Fruit fly (Drosophila melanogaster) whole organism, prepupa: ENCODE measurements around the gene Gdap1.
A peak's percentile ranks its signal among the peaks of the same experiment; 100 is the strongest.

Experiments
- Blimp-1 ChIP-seq: fragments of 200-800 bp; sonication (Bioruptor generic); optimal IDR thresholded peaks from 3 replicates; lab custom pipeline; 2017; ENCODE audit warnings: missing biosample characterization, missing genetic modification characterization, mild to moderate bottlenecking, moderate library complexity, missing genetic modification reagents
- CG10631 ChIP-seq: fragments of 200-800 bp; sonication (Bioruptor generic); optimal IDR thresholded peaks from 2 replicates; lab custom pipeline; 2016; ENCODE audit warnings: missing biosample characterization, missing genetic modification characterization
- CG10669 ChIP-seq: fragments of 200-800 bp; sonication (Bioruptor generic); optimal IDR thresholded peaks from 3 replicates; lab custom pipeline; 2018; ENCODE audit warnings: missing biosample characterization, mild to moderate bottlenecking, missing genetic modification characterization, moderate library complexity
- CG11294 ChIP-seq: fragments of 200-800 bp; sonication (Bioruptor generic); IDR thresholded peaks from 2 replicates; pipeline ENCODE4 v1.3.6; 2022; ENCODE audit warnings: missing biosample characterization, missing genetic modification characterization
- CG11902 ChIP-seq: fragments of 200-800 bp; sonication (Bioruptor generic); optimal IDR thresholded peaks from 3 replicates; lab custom pipeline; 2016; ENCODE audit warnings: missing biosample characterization, missing genetic modification characterization
- CG15336 ChIP-seq: fragments of 200-800 bp; sonication (Bioruptor generic); IDR thresholded peaks from 2 replicates; pipeline ENCODE4 v1.3.6; 2022; ENCODE audit warnings: missing biosample characterization, missing genetic modification characterization
- CG16779 ChIP-seq: fragments of 200-800 bp; sonication (Bioruptor generic); optimal IDR thresholded peaks from 3 replicates; lab custom pipeline; 2017; ENCODE audit warnings: missing biosample characterization, mild to moderate bottlenecking, missing genetic modification characterization
- CG3032 ChIP-seq: fragments of 200-800 bp; optimal IDR thresholded peaks from 2 replicates; lab custom pipeline; 2019; ENCODE audit warnings: missing biosample characterization, mild to moderate bottlenecking, missing genetic modification characterization, moderate library complexity
- CG32006 ChIP-seq: fragments of 200-800 bp; sonication (Bioruptor generic); optimal IDR thresholded peaks from 3 replicates; lab custom pipeline; 2017; ENCODE audit warnings: missing biosample characterization, mild to moderate bottlenecking, missing genetic modification characterization
- CG34406 ChIP-seq: fragments of 200-800 bp; sonication (Bioruptor generic); optimal IDR thresholded peaks from 3 replicates; lab custom pipeline; 2016; ENCODE audit warnings: missing biosample characterization, missing genetic modification characterization
- CG3919 ChIP-seq: fragments of 200-800 bp; sonication (Bioruptor generic); optimal IDR thresholded peaks from 3 replicates; lab custom pipeline; 2016; ENCODE audit warnings: missing biosample characterization, missing genetic modification characterization
- CG4318 ChIP-seq: fragments of 200-800 bp; sonication (Bioruptor generic); optimal IDR thresholded peaks from 3 replicates; lab custom pipeline; 2017; ENCODE audit warnings: missing biosample characterization, mild to moderate bottlenecking, missing genetic modification characterization
- CG6276 ChIP-seq: fragments of 200-800 bp; sonication (Bioruptor generic); optimal IDR thresholded peaks from 2 replicates; lab custom pipeline; 2017; ENCODE audit warnings: missing biosample characterization, mild to moderate bottlenecking, missing genetic modification characterization
- CG6792 ChIP-seq: fragments of 200-800 bp; sonication (Bioruptor generic); optimal IDR thresholded peaks from 3 replicates; lab custom pipeline; 2016; ENCODE audit warnings: missing biosample characterization, missing genetic modification characterization
- CG6808 ChIP-seq: fragments of 200-800 bp; sonication (Bioruptor generic); optimal IDR thresholded peaks from 3 replicates; lab custom pipeline; 2017; ENCODE audit warnings: missing biosample characterization, missing genetic modification characterization, mild to moderate bottlenecking, moderate library complexity, missing genetic modification reagents
- CG6854 ChIP-seq: fragments of 200-800 bp; sonication (Bioruptor generic); optimal IDR thresholded peaks from 2 replicates; lab custom pipeline; 2017; ENCODE audit warnings: missing biosample characterization, mild to moderate bottlenecking, missing genetic modification characterization
- CG7368 ChIP-seq: fragments of 200-800 bp; sonication (Bioruptor generic); optimal IDR thresholded peaks from 3 replicates; lab custom pipeline; 2016; ENCODE audit warnings: missing biosample characterization, missing genetic modification characterization
- CG8119 ChIP-seq: fragments of 200-800 bp; sonication (Bioruptor generic); IDR thresholded peaks from 3 replicates; pipeline ENCODE4 v1.3.6; 2022; ENCODE audit warnings: missing biosample characterization, missing genetic modification characterization
- CG8319 ChIP-seq: fragments of 200-800 bp; sonication (Bioruptor generic); optimal IDR thresholded peaks from 3 replicates; lab custom pipeline; 2016; ENCODE audit warnings: missing biosample characterization, missing genetic modification characterization
- CG9139 ChIP-seq: fragments of 200-800 bp; sonication (Bioruptor generic); optimal IDR thresholded peaks from 3 replicates; lab custom pipeline; 2017; ENCODE audit warnings: missing biosample characterization, mild to moderate bottlenecking, missing genetic modification characterization
- Eip75B ChIP-seq: fragments of 200-800 bp; sonication (Bioruptor generic); optimal IDR thresholded peaks from 3 replicates; lab custom pipeline; 2016; ENCODE audit warnings: missing biosample characterization, missing genetic modification characterization
- Eip78C ChIP-seq: fragments of 200-800 bp; sonication (Bioruptor generic); peaks from one replicate; lab custom pipeline; 2016; ENCODE audit warnings: missing biosample characterization, missing genetic modification characterization
- Ets21C ChIP-seq: fragments of 200-800 bp; sonication (Bioruptor generic); optimal IDR thresholded peaks from 3 replicates; lab custom pipeline; 2016; ENCODE audit warnings: missing biosample characterization, missing genetic modification characterization
- Ets96B ChIP-seq: fragments of 200-800 bp; optimal IDR thresholded peaks from 2 replicates; lab custom pipeline; 2019; ENCODE audit warnings: missing biosample characterization, mild to moderate bottlenecking, missing genetic modification characterization, moderate library complexity
- Lpt ChIP-seq: fragments of 200-800 bp; sonication (Bioruptor generic); optimal IDR thresholded peaks from 3 replicates; lab custom pipeline; 2016; ENCODE audit warnings: missing biosample characterization, missing genetic modification characterization
- Met ChIP-seq: fragments of 200-800 bp; sonication (Bioruptor generic); optimal IDR thresholded peaks from 3 replicates; lab custom pipeline; 2016; ENCODE audit warnings: missing biosample characterization, missing genetic modification characterization
- OdsH ChIP-seq: fragments of 200-800 bp; sonication (Bioruptor generic); optimal IDR thresholded peaks from 3 replicates; lab custom pipeline; 2016; ENCODE audit warnings: missing biosample characterization, missing genetic modification characterization
- Smox ChIP-seq: fragments of 200-800 bp; sonication (Bioruptor generic); optimal IDR thresholded peaks from 3 replicates; lab custom pipeline; 2016; ENCODE audit warnings: missing biosample characterization, missing genetic modification characterization
- Sox102F ChIP-seq: fragments of 200-800 bp; sonication (Bioruptor generic); optimal IDR thresholded peaks from 2 replicates; lab custom pipeline; 2016; ENCODE audit warnings: missing biosample characterization, mild to moderate bottlenecking, missing genetic modification characterization
- Sox15 ChIP-seq: fragments of 200-800 bp; sonication (Bioruptor generic); optimal IDR thresholded peaks from 3 replicates; lab custom pipeline; 2016; ENCODE audit warnings: missing biosample characterization, missing genetic modification characterization
- achi ChIP-seq: fragments of 200-800 bp; sonication (Bioruptor generic); optimal IDR thresholded peaks from 3 replicates; lab custom pipeline; 2016; ENCODE audit warnings: missing biosample characterization, missing genetic modification characterization
- acj6 ChIP-seq: fragments of 200-800 bp; sonication (Bioruptor generic); optimal IDR thresholded peaks from 3 replicates; lab custom pipeline; 2016; ENCODE audit warnings: missing biosample characterization, missing genetic modification characterization
- cyc ChIP-seq: fragments of 200-800 bp; sonication (Bioruptor generic); optimal IDR thresholded peaks from 3 replicates; lab custom pipeline; 2016; ENCODE audit warnings: missing biosample characterization, missing genetic modification characterization
- eg ChIP-seq: fragments of 200-800 bp; sonication (Bioruptor generic); IDR thresholded peaks from 3 replicates; pipeline ENCODE4 v1.3.6; 2022; ENCODE audit warnings: missing biosample characterization, missing genetic modification characterization
- esn ChIP-seq: fragments of 200-800 bp; sonication (Bioruptor generic); optimal IDR thresholded peaks from 2 replicates; lab custom pipeline; 2016; ENCODE audit warnings: missing biosample characterization, mild to moderate bottlenecking, missing genetic modification characterization, moderate library complexity
- fd85E ChIP-seq: fragments of 200-800 bp; sonication (Bioruptor generic); optimal IDR thresholded peaks from 3 replicates; lab custom pipeline; 2016; ENCODE audit warnings: missing biosample characterization, missing genetic modification characterization
- fkh ChIP-seq: fragments of 200-800 bp; sonication (Bioruptor generic); optimal IDR thresholded peaks from 3 replicates; lab custom pipeline; 2017; ENCODE audit warnings: missing biosample characterization, mild to moderate bottlenecking, missing genetic modification characterization, moderate library complexity
- lz ChIP-seq: fragments of 200-800 bp; sonication (Bioruptor generic); optimal IDR thresholded peaks from 3 replicates; lab custom pipeline; 2016; ENCODE audit warnings: missing biosample characterization, missing genetic modification characterization
- net ChIP-seq: fragments of 200-800 bp; sonication (Bioruptor generic); optimal IDR thresholded peaks from 3 replicates; lab custom pipeline; 2016; ENCODE audit warnings: missing biosample characterization, missing genetic modification characterization
- pdm3 ChIP-seq: fragments of 200-800 bp; sonication (Bioruptor generic); optimal IDR thresholded peaks from 3 replicates; lab custom pipeline; 2016; ENCODE audit warnings: missing biosample characterization, missing genetic modification characterization
- salr ChIP-seq, 2 experiments: fragments of 200-800 bp; sonication (Bioruptor generic); optimal IDR thresholded peaks; 3 replicates each; lab custom pipeline; 2016 to 2018; ENCODE audit warnings: missing biosample characterization in 2 of 2, missing genetic modification characterization in 2 of 2, mild to moderate bottlenecking in 1 of 2
- spab ChIP-seq: fragments of 200-800 bp; sonication (Bioruptor generic); optimal IDR thresholded peaks from 2 replicates; lab custom pipeline; 2017; ENCODE audit warnings: missing biosample characterization, mild to moderate bottlenecking, missing genetic modification characterization, missing genetic modification reagents
- ss ChIP-seq, 2 experiments: fragments of 200-800 bp; sonication (Bioruptor generic); optimal IDR thresholded peaks; 2 replicates in 1 of 2; 3 replicates in 1 of 2; lab custom pipeline; 2017 to 2018; ENCODE audit warnings: mild to moderate bottlenecking in 2 of 2, missing biosample characterization in 2 of 2, missing genetic modification characterization in 2 of 2, moderate library complexity in 1 of 2
- svp ChIP-seq: fragments of 200-800 bp; sonication (Bioruptor generic); peaks from one replicate; lab custom pipeline; 2016; ENCODE audit warnings: missing biosample characterization, missing genetic modification characterization
- topi ChIP-seq: fragments of 200-800 bp; sonication (Bioruptor generic); optimal IDR thresholded peaks from 3 replicates; lab custom pipeline; 2016; ENCODE audit warnings: missing biosample characterization, missing genetic modification characterization

Gdap1 gene

dm6 chr3L:5141380-5142101 is at the start of gene Gdap1, which contains the start of gene Dhrs4:
TSS of gene Gdap1 (plus strand) at chr3L:5141953.
TSS of gene Dhrs4 (minus strand) at chr3L:5141646.
- TF ChIP-seq CG9139 (GFP tag; lab: Kevin White, UChicago) (peak; percentile 49), Met (GFP tag; lab: Kevin White, UChicago) (no peak), CG11294 (GFP tag; lab: Robert Waterston, UW) (no peak), spab (GFP tag; lab: Kevin White, UChicago) (no peak), CG6276 (GFP tag; lab: Kevin White, UChicago) (peak; percentile 71), CG7368 (GFP tag; lab: Kevin White, UChicago) (no peak), ss (GFP tag; optimal IDR thresholded peaks at IDR 0.05; lab: Kevin White, UChicago) (peak in 1 of 2 experiments; percentile 70), CG3032 (tag; lab: Kevin White, UChicago) (no peak), Eip78C (GFP tag; lab: Kevin White, UChicago) (peak; percentile 57), CG6854 (GFP tag; lab: Kevin White, UChicago) (peak; percentile 33), topi (GFP tag; lab: Kevin White, UChicago) (no peak), svp (GFP tag; lab: Kevin White, UChicago) (peak; percentile 87), CG8119 (GFP tag; lab: Robert Waterston, UW) (0 out of 3 replicates have a peak, but pooled peaks have one; percentile 29), CG6808 (GFP tag; lab: Kevin White, UChicago) (peak; percentile 56), CG6792 (GFP tag; lab: Kevin White, UChicago) (no peak), fkh (GFP tag; lab: Kevin White, UChicago) (peak; percentile 72), fd85E (GFP tag; lab: Kevin White, UChicago) (no peak), CG15336 (GFP tag; lab: Robert Waterston, UW) (peak; percentile 36; the same call in 1 of the 2 replicates), CG16779 (tag; lab: Kevin White, UChicago) (peak; percentile 16), Lpt (GFP tag; lab: Kevin White, UChicago) (no peak)

DNA sequence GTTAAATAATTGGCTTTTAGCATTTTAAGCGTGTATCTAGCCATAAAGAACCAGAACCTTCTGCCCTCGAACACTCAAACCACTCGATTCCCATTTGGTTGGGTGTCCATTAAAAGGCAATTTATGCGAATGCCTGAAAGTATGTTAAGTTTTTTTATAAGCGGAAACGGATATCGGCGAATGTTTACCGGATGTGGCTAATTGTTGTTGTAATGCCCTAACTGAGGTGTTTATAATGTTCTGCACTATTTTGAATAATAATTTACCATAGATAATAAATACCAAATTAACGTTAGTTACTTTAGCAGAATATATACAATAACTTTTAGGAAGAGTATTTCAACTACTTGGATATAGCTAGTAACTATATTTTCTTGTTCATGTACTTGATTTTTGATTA is 45.1 kb upstream of the Gdap1 start:
- TF ChIP-seq CG10631 (GFP tag; lab: Kevin White, UChicago) (no peak), CG6808 (GFP tag; lab: Kevin White, UChicago) (peak; percentile 1), Eip78C (GFP tag; lab: Kevin White, UChicago) (peak; percentile 89), salr (GFP tag; optimal IDR thresholded peaks at IDR 0.05; lab: Kevin White, UChicago) (peak in 1 of 2 experiments; percentile 35), esn (GFP tag; lab: Kevin White, UChicago) (no peak), achi (GFP tag; lab: Kevin White, UChicago) (peak; percentile 31), CG15336 (GFP tag; lab: Robert Waterston, UW) (no peak), spab (GFP tag; lab: Kevin White, UChicago) (peak; percentile 15), CG3919 (GFP tag; lab: Kevin White, UChicago) (peak; percentile 53), CG11902 (GFP tag; lab: Kevin White, UChicago) (no peak), CG6276 (GFP tag; lab: Kevin White, UChicago) (no peak), svp (GFP tag; lab: Kevin White, UChicago) (no peak), CG32006 (no peak), Sox15 (GFP tag; lab: Kevin White, UChicago) (no peak), Met (GFP tag; lab: Kevin White, UChicago) (peak; percentile 33), eg (GFP tag; lab: Robert Waterston, UW) (no peak), Sox102F (GFP tag; lab: Kevin White, UChicago) (peak; percentile 18), net (GFP tag; lab: Kevin White, UChicago) (peak; percentile 38), CG4318 (GFP tag; lab: Kevin White, UChicago) (no peak), pdm3 (peak; percentile 18), CG34406 (GFP tag; lab: Kevin White, UChicago) (peak; percentile 58), CG11294 (GFP tag; lab: Robert Waterston, UW) (no peak), CG10669 (GFP tag; lab: Kevin White, UChicago) (peak; percentile 45), Blimp-1 (GFP tag; lab: Kevin White, UChicago) (no peak), OdsH (peak; percentile 45), Eip75B (GFP tag; lab: Kevin White, UChicago) (peak; percentile 14), CG6792 (GFP tag; lab: Kevin White, UChicago) (peak; percentile 2), fd85E (GFP tag; lab: Kevin White, UChicago) (no peak), CG16779 (tag; lab: Kevin White, UChicago) (no peak), topi (GFP tag; lab: Kevin White, UChicago) (peak; percentile 20), cyc (GFP tag; lab: Kevin White, UChicago) (no peak), Ets21C (GFP tag; lab: Kevin White, UChicago) (no peak), CG8119 (GFP tag; lab: Robert Waterston, UW) (no peak), Smox (GFP tag; lab: Kevin White, UChicago) (no peak), lz (GFP tag; lab: Kevin White, UChicago) (no peak), Lpt (GFP tag; lab: Kevin White, UChicago) (no peak), CG8319 (GFP tag; lab: Kevin White, UChicago) (no peak), acj6 (peak; percentile 31), CG6854 (GFP tag; lab: Kevin White, UChicago) (no peak), ss (GFP tag; optimal IDR thresholded peaks at IDR 0.05; lab: Kevin White, UChicago) (peak in 1 of 2 experiments; percentile 16), CG9139 (GFP tag; lab: Kevin White, UChicago) (peak; percentile 16), Ets96B (tag; lab: Kevin White, UChicago) (no peak)
